Fruit fly (Drosophila melanogaster): ENCODE measurements around the gene Prp40.
A peak's percentile ranks its signal among the peaks of the same experiment; 100 is the strongest.

The Prp40 gene

DNA sequence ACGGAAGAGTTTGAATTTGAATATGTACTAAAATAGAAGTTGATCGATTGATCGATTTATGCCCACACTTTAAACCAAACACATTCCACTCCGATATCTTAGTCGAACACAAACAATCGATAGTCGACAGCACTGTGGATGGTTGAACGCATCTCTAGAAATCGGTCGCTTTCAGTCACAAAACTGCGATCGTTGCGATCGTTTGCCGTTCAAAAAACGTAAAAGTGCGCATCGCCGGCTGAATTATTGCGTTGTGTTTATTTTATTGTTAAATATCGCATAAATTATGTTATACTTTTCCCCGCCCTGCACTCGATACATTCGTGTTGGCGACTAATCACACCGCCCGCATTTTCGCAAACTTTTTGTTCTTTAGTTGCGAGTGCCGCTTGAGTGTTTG is 23.9 kb upstream of the Prp40 start, which contains the start of gene Ccdc85 (continued):
- TF ChIP-seq Fer3 (tag; optimal IDR thresholded peaks at IDR 0.05) (no peak), twi (tag; optimal IDR thresholded peaks at IDR 0.05) (no peak), grau (tag; optimal IDR thresholded peaks at IDR 0.05) (peak; percentile 17), CG2712 (tag; optimal IDR thresholded peaks at IDR 0.05) (peak; percentile 51), dan (GFP tag; IDR thresholded peaks at IDR 0.05) (no peak), CG18599 (GFP tag; optimal IDR thresholded peaks at IDR 0.05) (no peak), CG8944 (GFP tag; optimal IDR thresholded peaks at IDR 0.05) (no peak), CG17186 (GFP tag; optimal IDR thresholded peaks at IDR 0.05) (peak; percentile 43), odd (GFP tag; optimal IDR thresholded peaks at IDR 0.05) (no peak), crc (GFP tag; optimal IDR thresholded peaks at IDR 0.05) (no peak), CG12071 (GFP tag; optimal IDR thresholded peaks at IDR 0.05) (no peak), CG14860 (GFP tag; IDR thresholded peaks at IDR 0.05; ENCODE audit: partially characterized antibody) (peak; percentile 97), CG12659 (GFP tag; optimal IDR thresholded peaks at IDR 0.05) (peak; percentile 51), cato (GFP tag; optimal IDR thresholded peaks at IDR 0.05; ENCODE audit: borderline replicate concordance) (no peak), CG42726 (GFP tag; IDR thresholded peaks at IDR 0.05; ENCODE audit: partially characterized antibody) (peak; percentile 92), Mes4 (GFP tag; optimal IDR thresholded peaks at IDR 0.05) (peak; percentile 4), toy (GFP tag; IDR thresholded peaks at IDR 0.05) (no peak), Oaz (GFP tag; IDR thresholded peaks at IDR 0.05) (0 out of 2 replicates have a peak, but pooled peaks have one; percentile 5), CG1024 (GFP tag; IDR thresholded peaks at IDR 0.05) (no peak), CG10431 (GFP tag; optimal IDR thresholded peaks at IDR 0.05) (no peak), sna (GFP tag; IDR thresholded peaks at IDR 0.05; ENCODE audit: partially characterized antibody) (peak; percentile 96), Lpt (GFP tag; optimal IDR thresholded peaks at IDR 0.05) (no peak), CG15479 (GFP tag; optimal IDR thresholded peaks at IDR 0.05) (no peak), bowl (GFP tag; IDR thresholded peaks at IDR 0.05) (no peak), NK7.1 (GFP tag; optimal IDR thresholded peaks at IDR 0.05) (no peak), ro (GFP tag; IDR thresholded peaks at IDR 0.05) (no peak), stwl (tag; optimal IDR thresholded peaks at IDR 0.05) (peak; percentile 94), CG4404 (GFP tag; IDR thresholded peaks at IDR 0.05) (no peak), Opbp (GFP tag; IDR thresholded peaks at IDR 0.05; ENCODE audit: partially characterized antibody) (peak; percentile 96), Poxn (GFP tag; IDR thresholded peaks at IDR 0.05) (no peak), CG8924 (tag; optimal IDR thresholded peaks at IDR 0.05) (peak; percentile 51), CG15269 (tag; optimal IDR thresholded peaks at IDR 0.05) (no peak), vnd (GFP tag; IDR thresholded peaks at IDR 0.05; ENCODE audit: partially characterized antibody) (peak; percentile 94), Hr3 (GFP tag; optimal IDR thresholded peaks at IDR 0.05) (no peak), Pdp1 (GFP tag; optimal IDR thresholded peaks at IDR 0.05) (no peak), CG17912 (GFP tag; optimal IDR thresholded peaks at IDR 0.05) (no peak), onecut (GFP tag; IDR thresholded peaks at IDR 0.05) (peak; percentile 10; the same call in 1 of the 2 replicates), tio (GFP tag; optimal IDR thresholded peaks at IDR 0.05) (no peak), cad (GFP tag; optimal IDR thresholded peaks at IDR 0.05) (no peak), Blimp-1 (GFP tag; optimal IDR thresholded peaks at IDR 0.05) (peak; percentile 24), Usf (GFP tag; optimal IDR thresholded peaks at IDR 0.05) (no peak), otp (GFP tag; IDR thresholded peaks at IDR 0.05) (no peak), CG17328 (GFP tag; IDR thresholded peaks at IDR 0.05) (no peak), CG9437 (GFP tag; optimal IDR thresholded peaks at IDR 0.05) (no peak), CG17361 (GFP tag; IDR thresholded peaks at IDR 0.05) (no peak; the same call in 2 of the 3 replicates), chm (GFP tag; IDR thresholded peaks at IDR 0.05) (no peak), BEAF-32 (GFP tag; optimal IDR thresholded peaks at IDR 0.05) (peak; percentile 84), CG30431 (GFP tag; optimal IDR thresholded peaks at IDR 0.05) (no peak), CG6791 (GFP tag; IDR thresholded peaks at IDR 0.05; ENCODE audit: partially characterized antibody) (peak; percentile 99), ems (GFP tag; optimal IDR thresholded peaks at IDR 0.05) (no peak), CG7556 (GFP tag; optimal IDR thresholded peaks at IDR 0.05) (no peak)
